Worm (Caenorhabditis elegans) whole organism, young adult: ENCODE results near the gene clec-55.

Experiments used
- F23B12.7 ChIP-seq: sonication (generic microtip); optimal IDR thresholded peaks from 2 replicates; lab custom pipeline; 2017; ENCODE audit warnings: missing genetic modification characterization, mild to moderate bottlenecking, missing compliant biosample characterization, antibody characterized with exemption, moderate library complexity; ENCODE audit not compliant: insufficient read depth
- F33H1.4 ChIP-seq: fragments of 200-800 bp; sonication (Bioruptor generic); IDR thresholded peaks from 2 replicates; pipeline ENCODE4 v1.3.6; 2022; ENCODE audit warnings: missing genetic modification reagents, missing genetic modification characterization, missing compliant biosample characterization
- F49E8.2 ChIP-seq: sonication (generic microtip); optimal IDR thresholded peaks from 3 replicates; lab custom pipeline; 2017; ENCODE audit warnings: missing genetic modification characterization, mild to moderate bottlenecking, missing compliant biosample characterization, antibody characterized with exemption, moderate library complexity; ENCODE audit not compliant: insufficient read depth
- F52B5.7 ChIP-seq: sonication (generic microtip); optimal IDR thresholded peaks from 2 replicates; lab custom pipeline; 2016; ENCODE audit warnings: mild to moderate bottlenecking, missing genetic modification characterization, missing compliant biosample characterization
- F57C9.4 ChIP-seq: sonication (generic microtip); optimal IDR thresholded peaks from 2 replicates; lab custom pipeline; 2017; ENCODE audit warnings: mild to moderate bottlenecking, missing genetic modification characterization, missing compliant biosample characterization
- ama-1 ChIP-seq, 3 experiments: fragments of 150-350 bp in 1 of 3; sonication (generic microtip) in 2 of 3; optimal IDR thresholded peaks; 2 replicates each; lab custom pipeline; 2014 to 2018; ENCODE audit warnings: missing biosample characterization in 2 of 3, missing genetic modification characterization in 2 of 3, missing genetic modification reagents in 2 of 3
- aptf-3 ChIP-seq: fragments of 200-800 bp; sonication (Bioruptor generic); IDR thresholded peaks from 2 replicates; pipeline ENCODE4 v1.3.6; 2022; ENCODE audit warnings: missing genetic modification characterization, missing compliant biosample characterization
- atf-7 ChIP-seq: sonication (generic microtip); optimal IDR thresholded peaks from 2 replicates; lab custom pipeline; 2017; ENCODE audit warnings: mild to moderate bottlenecking, missing genetic modification characterization, missing compliant biosample characterization
- ceh-58 ChIP-seq: fragments of 200-800 bp; sonication (Bioruptor generic); IDR thresholded peaks from 2 replicates; pipeline ENCODE4 v1.3.6; 2022; ENCODE audit warnings: missing genetic modification characterization, missing compliant biosample characterization
- hmg-20 ChIP-seq: fragments of 200-800 bp; sonication (Bioruptor generic); IDR thresholded peaks from 2 replicates; pipeline ENCODE4 v1.3.6; 2022; ENCODE audit warnings: missing genetic modification reagents, missing genetic modification characterization, missing compliant biosample characterization
- hrde-1 ChIP-seq: sonication (generic microtip); optimal IDR thresholded peaks from 2 replicates; lab custom pipeline; 2016; ENCODE audit warnings: missing genetic modification characterization, mild to moderate bottlenecking, missing compliant biosample characterization, moderate library complexity, missing genotype, missing genetic modification reagents, borderline replicate concordance
- somi-1 ChIP-seq: fragments of 200-800 bp; sonication (Bioruptor generic); optimal IDR thresholded peaks from 2 replicates; lab custom pipeline; 2018; ENCODE audit warnings: mild to moderate bottlenecking, missing genetic modification characterization, missing compliant biosample characterization

- TF ChIP-seq ceh-58: no peak
- TF ChIP-seq F23B12.7 (tag; lab: Kevin White, UChicago): no peak
- TF ChIP-seq aptf-3 (GFP tag; lab: Robert Waterston, UW): no peak
- TF ChIP-seq ama-1 (optimal IDR thresholded peaks at IDR 0.05; lab: Kevin White, UChicago): no peak
- no peak for TF ChIP-seq ama-1 (GFP tag; optimal IDR thresholded peaks at IDR 0.05; lab: Kevin White, UChicago)
- TF ChIP-seq somi-1 (GFP tag; lab: Kevin White, UChicago): no peak
- TF ChIP-seq F57C9.4 (tag; lab: Kevin White, UChicago): no peak
- TF ChIP-seq atf-7 (tag; lab: Kevin White, UChicago): no peak
- no peak for TF ChIP-seq hrde-1 (tag; lab: Kevin White, UChicago)
- TF ChIP-seq F33H1.4 (GFP tag; lab: Robert Waterston, UW): no peak
- no peak for TF ChIP-seq F49E8.2 (tag; lab: Kevin White, UChicago)
- no peak for TF ChIP-seq hmg-20 (GFP tag; lab: Robert Waterston, UW)
- no peak for TF ChIP-seq F52B5.7
These were observed 5.0 kb upstream of the clec-55 start, which contains the start of gene clec-56 for ce11 chrV:14474099-14474498.
